Fruit fly (Drosophila melanogaster) whole organism, embryonic: Measurements from ENCODE around the gene Swip-1.

ENCODE experiments used
- Atf3 ChIP-seq: fragments of 200-800 bp; sonication (Bioruptor generic); optimal IDR thresholded peaks from 3 replicates; lab custom pipeline; 2016; ENCODE audit warnings: missing biosample characterization, missing genetic modification characterization
- BEAF-32 ChIP-seq: fragments of 200-800 bp; sonication (Bioruptor generic); optimal IDR thresholded peaks from 3 replicates; lab custom pipeline; 2017; ENCODE audit warnings: missing biosample characterization, missing genetic modification characterization, mild to moderate bottlenecking, moderate library complexity, missing genetic modification reagents
- Bdp1 ChIP-seq: fragments of 200-800 bp; sonication (Bioruptor generic); optimal IDR thresholded peaks from 3 replicates; lab custom pipeline; 2016; ENCODE audit warnings: missing biosample characterization, missing genetic modification characterization
- CG10654 ChIP-seq: fragments of 200-800 bp; sonication (Bioruptor generic); optimal IDR thresholded peaks from 2 replicates; lab custom pipeline; 2016; ENCODE audit warnings: missing biosample characterization, missing genetic modification characterization
- CG11696 ChIP-seq: fragments of 200-800 bp; sonication (Bioruptor generic); IDR thresholded peaks from 2 replicates; pipeline ENCODE4 v1.3.6; 2022; ENCODE audit warnings: missing biosample characterization, missing genetic modification characterization
- CG13424 ChIP-seq: fragments of 200-800 bp; sonication (Bioruptor generic); optimal IDR thresholded peaks from 2 replicates; lab custom pipeline; 2019; ENCODE audit warnings: missing biosample characterization, mild to moderate bottlenecking, missing genetic modification characterization, moderate library complexity
- CG13775 ChIP-seq: fragments of 200-800 bp; sonication (Bioruptor generic); optimal IDR thresholded peaks from 3 replicates; lab custom pipeline; 2017; ENCODE audit warnings: missing biosample characterization, mild to moderate bottlenecking, missing genetic modification characterization
- CG14860 ChIP-seq: fragments of 200-800 bp; sonication (Bioruptor generic); IDR thresholded peaks from 3 replicates; pipeline ENCODE4 v1.3.6; 2022; ENCODE audit warnings: missing biosample characterization, missing genetic modification characterization; ENCODE audit not compliant: partially characterized antibody
- CG15073 ChIP-seq: fragments of 200-800 bp; sonication (Bioruptor generic); optimal IDR thresholded peaks from 2 replicates; lab custom pipeline; 2016; ENCODE audit warnings: missing biosample characterization, missing genetic modification characterization
- CG17385 ChIP-seq: fragments of 200-800 bp; sonication (Bioruptor generic); optimal IDR thresholded peaks from 3 replicates; lab custom pipeline; 2018; ENCODE audit warnings: missing biosample characterization, mild to moderate bottlenecking, missing genetic modification characterization
- CG2875 ChIP-seq: fragments of 200-800 bp; sonication (Bioruptor generic); optimal IDR thresholded peaks from 2 replicates; lab custom pipeline; 2017; ENCODE audit warnings: missing biosample characterization, mild to moderate bottlenecking, missing genetic modification characterization, missing genetic modification reagents
- CG2889 ChIP-seq: fragments of 200-800 bp; sonication (Bioruptor generic); IDR thresholded peaks from 3 replicates; pipeline ENCODE4 v1.3.6; 2022; ENCODE audit warnings: missing biosample characterization, missing genetic modification characterization
- CG31365 ChIP-seq: fragments of 200-800 bp; sonication (Bioruptor generic); optimal IDR thresholded peaks from 2 replicates; lab custom pipeline; 2018; ENCODE audit warnings: missing biosample characterization, mild to moderate bottlenecking, missing genetic modification characterization
- CG34422 ChIP-seq: fragments of 200-800 bp; sonication (Bioruptor generic); IDR thresholded peaks from 3 replicates; pipeline ENCODE4 v1.3.6; 2022; ENCODE audit warnings: missing biosample characterization, missing genetic modification characterization
- CG4282 ChIP-seq: fragments of 200-800 bp; sonication (Bioruptor generic); optimal IDR thresholded peaks from 2 replicates; lab custom pipeline; 2016; ENCODE audit warnings: missing biosample characterization, missing genetic modification characterization
- CG4820 ChIP-seq: fragments of 200-800 bp; sonication (Bioruptor generic); optimal IDR thresholded peaks from 3 replicates; lab custom pipeline; 2016; ENCODE audit warnings: missing biosample characterization, missing genetic modification characterization
- CG7372 ChIP-seq: fragments of 200-800 bp; sonication (Bioruptor generic); IDR thresholded peaks from 2 replicates; pipeline ENCODE4 v1.3.6; 2022; ENCODE audit warnings: missing biosample characterization, missing genetic modification characterization
- CG9437 ChIP-seq: fragments of 200-800 bp; sonication (Bioruptor generic); optimal IDR thresholded peaks from 2 replicates; lab custom pipeline; 2018; ENCODE audit warnings: missing biosample characterization, mild to moderate bottlenecking, missing genetic modification characterization
- CTCF ChIP-seq: fragments of 200-800 bp; sonication (Bioruptor generic); optimal IDR thresholded peaks from 2 replicates; lab custom pipeline; 2017; ENCODE audit warnings: missing biosample characterization, mild to moderate bottlenecking, missing genetic modification characterization, moderate library complexity
- Doc3 ChIP-seq: fragments of 200-800 bp; sonication (Bioruptor generic); IDR thresholded peaks from 3 replicates; pipeline ENCODE4 v1.3.6; 2022; ENCODE audit warnings: missing biosample characterization, missing genetic modification characterization; ENCODE audit not compliant: partially characterized antibody
- E2f2 ChIP-seq: fragments of 200-800 bp; sonication (Bioruptor generic); IDR thresholded peaks from 2 replicates; pipeline ENCODE4 v1.3.6; 2022; ENCODE audit warnings: missing biosample characterization, missing genetic modification characterization
- Gsc ChIP-seq: fragments of 200-800 bp; sonication (Bioruptor generic); IDR thresholded peaks from 2 replicates; pipeline ENCODE4 v1.3.6; 2022; ENCODE audit warnings: missing biosample characterization, missing genetic modification characterization
- H15 ChIP-seq: fragments of 200-800 bp; sonication (Bioruptor generic); IDR thresholded peaks from 3 replicates; pipeline ENCODE4 v1.3.6; 2022; ENCODE audit warnings: missing biosample characterization, missing genetic modification characterization
- Hr51 ChIP-seq, 2 experiments: fragments of 200-800 bp; sonication (Bioruptor generic); optimal IDR thresholded peaks; 2 replicates in 1 of 2; 3 replicates in 1 of 2; lab custom pipeline; 2016 to 2018; ENCODE audit warnings: missing biosample characterization in 2 of 2, missing genetic modification characterization in 2 of 2, mild to moderate bottlenecking in 1 of 2, moderate library complexity in 1 of 2
- MBD-R2 ChIP-seq: fragments of 200-800 bp; sonication (Bioruptor generic); IDR thresholded peaks from 2 replicates; pipeline ENCODE4 v1.3.6; 2022; ENCODE audit warnings: missing biosample characterization, missing genetic modification characterization
- Meics ChIP-seq: fragments of 200-800 bp; sonication (Bioruptor generic); optimal IDR thresholded peaks from 2 replicates; lab custom pipeline; 2017; ENCODE audit warnings: missing biosample characterization, mild to moderate bottlenecking, missing genetic modification characterization
- Ptx1 ChIP-seq: fragments of 200-800 bp; sonication (Bioruptor generic); IDR thresholded peaks from 2 replicates; pipeline ENCODE4 v1.3.6; 2022; ENCODE audit warnings: missing biosample characterization, missing genetic modification characterization
- Sry-δ ChIP-seq: fragments of 200-800 bp; sonication (Bioruptor generic); optimal IDR thresholded peaks from 2 replicates; lab custom pipeline; 2016; ENCODE audit warnings: missing biosample characterization, missing genetic modification characterization
- Trl ChIP-seq, 3 experiments: fragments of >200 bp in 2 of 3; fragments of 200-800 bp in 1 of 3; sonication (Bioruptor generic) in 1 of 3; optimal IDR thresholded peaks; 2 replicates in 1 of 3; 3 replicates in 2 of 3; lab custom pipeline; 2016 to 2017; ENCODE audit warnings: missing biosample characterization in 1 of 3, missing genetic modification characterization in 1 of 3
- Usf ChIP-seq: fragments of 200-800 bp; sonication (Bioruptor generic); optimal IDR thresholded peaks from 2 replicates; lab custom pipeline; 2017; ENCODE audit warnings: missing genotype, missing biosample characterization, missing genetic modification characterization
- bcd ChIP-seq: fragments of 200-800 bp; sonication (Bioruptor generic); optimal IDR thresholded peaks from 2 replicates; lab custom pipeline; 2017; ENCODE audit warnings: missing biosample characterization, mild to moderate bottlenecking, missing genetic modification characterization
- ci ChIP-seq: fragments of 200-800 bp; sonication (Bioruptor generic); IDR thresholded peaks from 3 replicates; pipeline ENCODE4 v1.3.6; 2022; ENCODE audit warnings: missing biosample characterization, missing genetic modification characterization
- crp ChIP-seq, 2 experiments: fragments of 200-800 bp; sonication (Bioruptor generic); optimal IDR thresholded peaks; 2 replicates in 1 of 2; 3 replicates in 1 of 2; lab custom pipeline; 2017; ENCODE audit warnings: missing biosample characterization in 2 of 2, missing genetic modification characterization in 2 of 2, mild to moderate bottlenecking in 1 of 2, moderate library complexity in 1 of 2
- dimm ChIP-seq: fragments of 200-800 bp; sonication (Bioruptor generic); IDR thresholded peaks from 2 replicates; pipeline ENCODE4 v1.3.6; 2022; ENCODE audit warnings: missing biosample characterization, missing genetic modification characterization
- fru ChIP-seq: fragments of >200 bp; optimal IDR thresholded peaks from 2 replicates; lab custom pipeline; 2017
- hbn ChIP-seq: fragments of 200-800 bp; sonication (Bioruptor generic); IDR thresholded peaks from 2 replicates; pipeline ENCODE4 v1.3.6; 2022; ENCODE audit warnings: missing biosample characterization, missing genetic modification characterization; ENCODE audit not compliant: partially characterized antibody
- inv ChIP-seq: fragments of 200-800 bp; sonication (Bioruptor generic); IDR thresholded peaks from 2 replicates; pipeline ENCODE4 v1.3.6; 2022; ENCODE audit warnings: missing biosample characterization, missing genetic modification characterization; ENCODE audit not compliant: partially characterized antibody
- lilli ChIP-seq: fragments of 200-800 bp; sonication (Bioruptor generic); optimal IDR thresholded peaks from 3 replicates; lab custom pipeline; 2016; ENCODE audit warnings: missing biosample characterization, missing genetic modification characterization
- nerfin-2 ChIP-seq: fragments of 200-800 bp; sonication (Bioruptor generic); IDR thresholded peaks from 2 replicates; pipeline ENCODE4 v1.3.6; 2022; ENCODE audit warnings: missing biosample characterization, missing genetic modification characterization; ENCODE audit not compliant: partially characterized antibody
- nom ChIP-seq: fragments of 200-800 bp; sonication (Bioruptor generic); optimal IDR thresholded peaks from 2 replicates; lab custom pipeline; 2017; ENCODE audit warnings: missing biosample characterization, missing genetic modification characterization, mild to moderate bottlenecking, moderate library complexity, missing genetic modification reagents
- pnt ChIP-seq: fragments of 200-800 bp; sonication (Bioruptor generic); optimal IDR thresholded peaks from 3 replicates; lab custom pipeline; 2016; ENCODE audit warnings: missing biosample characterization, missing genetic modification characterization
- ranshi ChIP-seq: fragments of 200-800 bp; sonication (Bioruptor generic); IDR thresholded peaks from 2 replicates; pipeline ENCODE4 v1.3.6; 2022; ENCODE audit warnings: missing biosample characterization, missing genetic modification characterization
- rib ChIP-seq: fragments of 200-800 bp; sonication (Bioruptor generic); IDR thresholded peaks from 2 replicates; pipeline ENCODE4 v1.3.6; 2022; ENCODE audit warnings: missing biosample characterization, missing genetic modification characterization
- run ChIP-seq: fragments of 200-800 bp; sonication (Bioruptor generic); optimal IDR thresholded peaks from 3 replicates; lab custom pipeline; 2018; ENCODE audit warnings: missing biosample characterization, mild to moderate bottlenecking, missing genetic modification characterization
- salm ChIP-seq: fragments of 200-800 bp; sonication (Bioruptor generic); optimal IDR thresholded peaks from 2 replicates; lab custom pipeline; 2018; ENCODE audit warnings: missing biosample characterization, mild to moderate bottlenecking, missing genetic modification characterization
- sc ChIP-seq, 3 experiments: fragments of >200 bp in 2 of 3; fragments of 200-800 bp in 1 of 3; sonication (Bioruptor generic) in 1 of 3; optimal IDR thresholded peaks; 2 replicates in 2 of 3; 3 replicates in 1 of 3; lab custom pipeline; 2017; ENCODE audit warnings: mild to moderate bottlenecking in 1 of 3, missing biosample characterization in 1 of 3, missing genetic modification characterization in 1 of 3, missing genetic modification reagents in 1 of 3
- seq ChIP-seq: fragments of 200-800 bp; sonication (Bioruptor generic); IDR thresholded peaks from 2 replicates; pipeline ENCODE4 v1.3.6; 2022; ENCODE audit warnings: missing biosample characterization, missing genetic modification characterization
- sr ChIP-seq: fragments of 200-800 bp; sonication (Bioruptor generic); IDR thresholded peaks from 3 replicates; pipeline ENCODE4 v1.3.6; 2022; ENCODE audit warnings: missing biosample characterization, missing genetic modification characterization
- z ChIP-seq: fragments of 200-800 bp; sonication (Bioruptor generic); IDR thresholded peaks from 3 replicates; pipeline ENCODE4 v1.3.6; 2022; ENCODE audit warnings: missing biosample characterization, missing genetic modification characterization
- zen2 ChIP-seq: fragments of 200-800 bp; sonication (Bioruptor generic); IDR thresholded peaks from 3 replicates; pipeline ENCODE4 v1.3.6; 2022; ENCODE audit warnings: missing biosample characterization, missing genetic modification characterization; ENCODE audit not compliant: partially characterized antibody

Swip-1 gene

DNA sequence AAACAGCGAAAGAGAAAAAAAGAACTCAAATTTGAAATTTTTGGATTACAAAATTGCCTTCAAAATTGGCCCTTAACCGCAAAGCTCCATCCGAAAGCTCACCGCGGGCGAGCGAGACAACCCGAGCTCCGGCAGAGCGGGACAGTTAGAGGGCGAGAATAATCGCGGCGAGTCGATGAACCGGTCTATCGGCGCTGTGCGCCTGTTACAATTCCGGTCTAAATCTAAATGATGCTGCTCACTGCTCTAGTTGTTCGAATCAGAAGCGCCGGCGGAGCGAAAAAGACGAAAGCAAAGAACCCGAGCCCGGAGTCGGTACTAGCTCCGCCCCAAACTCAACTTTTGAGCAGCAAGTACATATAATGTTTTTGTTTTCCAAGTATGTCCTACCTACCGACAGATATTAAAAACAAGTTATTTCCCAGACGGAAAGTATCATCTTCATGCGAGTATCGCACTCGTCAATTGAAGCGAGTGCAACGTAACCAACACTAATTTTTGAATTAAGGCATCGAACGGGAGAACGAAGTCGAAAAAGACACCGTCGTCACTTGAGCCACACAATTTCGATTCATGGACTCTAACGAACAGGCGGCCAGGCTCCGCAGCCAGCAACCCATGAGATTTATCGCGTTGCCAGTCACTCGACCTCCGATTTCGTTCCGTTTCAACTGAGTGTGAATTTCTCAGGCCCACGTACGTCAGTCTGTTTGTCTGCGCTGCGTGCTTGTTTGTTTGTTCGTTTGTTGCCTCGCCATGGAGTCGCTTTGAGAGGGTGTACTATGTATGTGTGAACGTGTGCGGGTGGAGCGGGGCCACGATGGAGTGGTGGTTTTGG, 42.7 kb downstream of the Swip-1 start (continued):
- TF ChIP-seq CG2889 = no peak
- no peak for TF ChIP-seq rib (GFP tag; lab: Robert Waterston, UW)
- no peak for TF ChIP-seq hbn (GFP tag; lab: Robert Waterston, UW)
- TF ChIP-seq Trl (optimal IDR thresholded peaks at IDR 0.05; lab: Kevin White, UChicago) = no peak
- no peak for TF ChIP-seq Trl (GFP tag; optimal IDR thresholded peaks at IDR 0.05; lab: Kevin White, UChicago)
- no peak for TF ChIP-seq pnt (GFP tag; lab: Kevin White, UChicago)
- TF ChIP-seq E2f2 (GFP tag; lab: Robert Waterston, UW) = no peak
- TF ChIP-seq CG13424 (tag; lab: Kevin White, UChicago) = no peak
- peak; percentile 33 for TF ChIP-seq CG31365 (tag; lab: Kevin White, UChicago)
- no peak for TF ChIP-seq Usf (GFP tag; lab: Kevin White, UChicago)
- no peak for TF ChIP-seq zen2 (GFP tag; lab: Robert Waterston, UW)
- no peak for TF ChIP-seq CG17385
- peak; percentile 61 for TF ChIP-seq Sry-δ (GFP tag; lab: Kevin White, UChicago)
- TF ChIP-seq bcd (GFP tag; lab: Kevin White, UChicago) = no peak
- no peak for TF ChIP-seq seq (GFP tag; lab: Robert Waterston, UW)
- TF ChIP-seq BEAF-32 (GFP tag; lab: Kevin White, UChicago) = peak; percentile 70
- no peak for TF ChIP-seq CG15073
- no peak for TF ChIP-seq H15 (GFP tag; lab: Robert Waterston, UW)
- no peak for TF ChIP-seq MBD-R2 (GFP tag; lab: Robert Waterston, UW)
- no peak for TF ChIP-seq CG4282 (GFP tag; lab: Kevin White, UChicago)
- TF ChIP-seq Meics (GFP tag; lab: Kevin White, UChicago) = no peak
- no peak for TF ChIP-seq CG4820 (GFP tag; lab: Kevin White, UChicago)
- no peak for TF ChIP-seq nerfin-2
- TF ChIP-seq sc (optimal IDR thresholded peaks at IDR 0.05; lab: Kevin White, UChicago) = no peak
- TF ChIP-seq sc (GFP tag; optimal IDR thresholded peaks at IDR 0.05; lab: Kevin White, UChicago) = no peak
- TF ChIP-seq sr = no peak
- no peak for TF ChIP-seq ci (GFP tag; lab: Robert Waterston, UW)
- no peak for TF ChIP-seq z (GFP tag; lab: Robert Waterston, UW)
- no peak for TF ChIP-seq dimm (GFP tag; lab: Robert Waterston, UW)
- no peak for TF ChIP-seq Ptx1 (GFP tag; lab: Robert Waterston, UW)
- TF ChIP-seq CG10654 (GFP tag; lab: Kevin White, UChicago) = no peak
- TF ChIP-seq CG2875 (GFP tag; lab: Kevin White, UChicago) = no peak
- no peak for TF ChIP-seq CG7372 (GFP tag; lab: Robert Waterston, UW)
- no peak for TF ChIP-seq crp (GFP tag; optimal IDR thresholded peaks at IDR 0.05; lab: Kevin White, UChicago)
- TF ChIP-seq inv (GFP tag; lab: Robert Waterston, UW) = no peak
- no peak for TF ChIP-seq lilli (GFP tag; lab: Kevin White, UChicago)
- TF ChIP-seq Hr51 (GFP tag; optimal IDR thresholded peaks at IDR 0.05; lab: Kevin White, UChicago) = no peak
- TF ChIP-seq Atf3 (GFP tag; lab: Kevin White, UChicago) = no peak
- peak; percentile 45 for TF ChIP-seq nom (GFP tag; lab: Kevin White, UChicago)
- no peak for TF ChIP-seq Bdp1 (GFP tag; lab: Kevin White, UChicago)
- peak; percentile 11 for TF ChIP-seq salm (tag; lab: Kevin White, UChicago)
- no peak for TF ChIP-seq CG11696 (GFP tag; lab: Robert Waterston, UW)
- TF ChIP-seq fru (lab: Kevin White, UChicago) = no peak
- no peak for TF ChIP-seq CG14860 (GFP tag; lab: Robert Waterston, UW)
- TF ChIP-seq CG34422 (GFP tag; lab: Robert Waterston, UW) = no peak
- no peak for TF ChIP-seq CTCF (GFP tag; lab: Kevin White, UChicago)
- no peak for TF ChIP-seq ranshi
- TF ChIP-seq Doc3 (GFP tag; lab: Robert Waterston, UW) = no peak
- no peak for TF ChIP-seq Gsc (GFP tag; lab: Robert Waterston, UW)
- peak; percentile 39 for TF ChIP-seq run
- TF ChIP-seq CG13775 (GFP tag; lab: Kevin White, UChicago) = no peak
- TF ChIP-seq CG9437 (GFP tag; lab: Kevin White, UChicago) = no peak
